Worm (Caenorhabditis elegans) whole organism, L4/young adult: ENCODE data around the gene abhd-14.
"Not testable (repeated sequence)": the region's sequence is repeated elsewhere in the genome, so short reads cannot be mapped to it uniquely, and the experiment has no call there.

Experiments
- W03F9.2 ChIP-seq: fragments of 150-350 bp; optimal IDR thresholded peaks from 2 replicates; lab custom pipeline; 2014; ENCODE audit warnings: missing biosample characterization, missing genetic modification characterization
- dao-5 ChIP-seq: sonication (generic microtip); optimal IDR thresholded peaks from 2 replicates; lab custom pipeline; 2016; ENCODE audit warnings: missing genotype, missing genetic modification characterization, moderate library complexity, missing compliant biosample characterization
- him-1 ChIP-seq: sonication (generic microtip); optimal IDR thresholded peaks from 2 replicates; lab custom pipeline; 2016; ENCODE audit warnings: missing genotype, missing genetic modification reagents, missing genetic modification characterization, missing compliant biosample characterization

abhd-14 gene

ce11 chrIV:1053989-1054388, 24.1 kb upstream of the abhd-14 start:
- TF ChIP-seq him-1 (tag; lab: Kevin White, UChicago) (no peak), W03F9.2 (no peak), dao-5 (no peak)

- not testable (repeated sequence) for TF ChIP-seq him-1 (tag; lab: Kevin White, UChicago); dao-5; W03F9.2
These were observed 21.8 kb upstream of the abhd-14 start, which contains the start of gene Y55F3AM.21 for ce11 chrIV:1051636-1052133. Gene Y55F3AM.21 (minus strand): TSS chrIV:1051686.

- TF ChIP-seq W03F9.2: no peak
- no peak for TF ChIP-seq dao-5
- no peak for TF ChIP-seq him-1 (tag; lab: Kevin White, UChicago)
These were observed 17.2 kb upstream of the abhd-14 start for ce11 chrIV:1046996-1047395.

- TF ChIP-seq him-1 (tag; lab: Kevin White, UChicago) (no peak), W03F9.2 (no peak), dao-5 (no peak)
These were observed 15.8 kb upstream of the abhd-14 start, which contains the start of gene srx-12 for ce11 chrIV:1045683-1046082. Gene srx-12 (plus strand): TSS chrIV:1045983.

ce11 chrIV:1044287-1044686, 14.4 kb upstream of the abhd-14 start, which contains the start of gene Y55F3AM.11:
Gene Y55F3AM.11 (minus strand): TSS chrIV:1044387.
- no peak for TF ChIP-seq W03F9.2
- TF ChIP-seq dao-5: no peak
- no peak for TF ChIP-seq him-1 (tag; lab: Kevin White, UChicago)

- TF ChIP-seq him-1 (tag; lab: Kevin White, UChicago) (no peak), W03F9.2 (no peak), dao-5 (no peak)
These were observed 10.7 kb upstream of the abhd-14 start for ce11 chrIV:1040537-1040936.

- no peak for TF ChIP-seq dao-5
- no peak for TF ChIP-seq him-1 (tag; lab: Kevin White, UChicago)
- TF ChIP-seq W03F9.2: no peak
These were observed 8.7 kb upstream of the abhd-14 start for ce11 chrIV:1038516-1038915.

ce11 chrIV:1035108-1035507, 5.3 kb upstream of the abhd-14 start:
- TF ChIP-seq him-1 (tag; lab: Kevin White, UChicago) (no peak), W03F9.2 (peak; percentile 33), dao-5 (no peak)

ce11 chrIV:1019801-1020200, 10.0 kb downstream of the abhd-14 start:
- TF ChIP-seq W03F9.2 (no peak), him-1 (tag; lab: Kevin White, UChicago) (no peak), dao-5 (no peak)

- no peak for TF ChIP-seq dao-5
- TF ChIP-seq W03F9.2: no peak
- no peak for TF ChIP-seq him-1 (tag; lab: Kevin White, UChicago)
These were observed 14.4 kb downstream of the abhd-14 start for ce11 chrIV:1015430-1015829.

- TF ChIP-seq W03F9.2 (no peak), dao-5 (no peak), him-1 (tag; lab: Kevin White, UChicago) (no peak)
These were observed 16.5 kb downstream of the abhd-14 start for ce11 chrIV:1013233-1013798.

ce11 chrIV:1012447-1012846, 17.4 kb downstream of the abhd-14 start, which contains the start of gene rbm-39:
Gene rbm-39 (plus strand): TSS chrIV:1012624.
- TF ChIP-seq W03F9.2 (peak; percentile 71), dao-5 (no peak), him-1 (tag; lab: Kevin White, UChicago) (no peak)

ce11 chrIV:1011776-1012175, 18.1 kb downstream of the abhd-14 start:
- TF ChIP-seq dao-5: no peak

ce11 chrIV:1010212-1010611, 19.6 kb downstream of the abhd-14 start, which contains the start of gene atg-3:
Gene atg-3 (plus strand): TSS chrIV:1010512.
- TF ChIP-seq him-1 (tag; lab: Kevin White, UChicago) (no peak), W03F9.2 (no peak), dao-5 (no peak)

ce11 chrIV:1009546-1009945, 20.3 kb downstream of the abhd-14 start, which contains the start of gene Y55F3AM.9:
Gene Y55F3AM.9 (minus strand): TSS chrIV:1009734.
- no peak for TF ChIP-seq W03F9.2
- TF ChIP-seq him-1 (tag; lab: Kevin White, UChicago): no peak
- TF ChIP-seq dao-5: no peak

ce11 chrIV:1006662-1007061, 23.2 kb downstream of the abhd-14 start:
- no peak for TF ChIP-seq W03F9.2
- TF ChIP-seq dao-5: no peak
- TF ChIP-seq him-1 (tag; lab: Kevin White, UChicago): no peak
